Worm (Caenorhabditis elegans) whole organism, midembryonic: ENCODE data around the gene decr-1.3.
A peak's percentile ranks its signal among the peaks of the same experiment; 100 is the strongest.

ENCODE experiments used
- cog-1 ChIP-seq: sonication (generic microtip); optimal IDR thresholded peaks from 2 replicates; lab custom pipeline; 2016; ENCODE audit warnings: missing genetic modification characterization, missing compliant biosample characterization
- flt-1 ChIP-seq: fragments of 200-800 bp; sonication (Bioruptor generic); IDR thresholded peaks from 2 replicates; pipeline ENCODE4 v1.3.6; 2022; ENCODE audit warnings: missing genetic modification characterization, missing compliant biosample characterization
- klf-2 ChIP-seq: fragments of 200-800 bp; sonication (Bioruptor generic); conservative IDR thresholded peaks from 2 replicates; pipeline ENCODE4 v1.3.6; 2022; ENCODE audit warnings: missing genetic modification reagents, missing genetic modification characterization, missing compliant biosample characterization
- ref-1 ChIP-seq: fragments of 200-800 bp; sonication (Bioruptor generic); conservative IDR thresholded peaks from 2 replicates; pipeline ENCODE4 v1.3.6; 2022; ENCODE audit warnings: missing genetic modification reagents, missing genetic modification characterization, missing compliant biosample characterization
- tab-1 ChIP-seq: fragments of 200-800 bp; sonication (Bioruptor generic); IDR thresholded peaks from 2 replicates; pipeline ENCODE4 v1.3.6; 2022; ENCODE audit warnings: missing genetic modification characterization, missing compliant biosample characterization
- ztf-23 ChIP-seq: fragments of 200-800 bp; sonication (Bioruptor generic); IDR thresholded peaks from 2 replicates; pipeline ENCODE4 v1.3.6; 2022; ENCODE audit warnings: missing genetic modification reagents, missing genetic modification characterization, missing compliant biosample characterization

- TF ChIP-seq ref-1 (GFP tag; lab: Robert Waterston, UW) (no peak), flt-1 (GFP tag; lab: Robert Waterston, UW) (no peak), ztf-23 (GFP tag; lab: Robert Waterston, UW) (no peak), tab-1 (0 out of 2 replicates have a peak, but pooled peaks have one; percentile 14), klf-2 (peak; percentile 19; the same call in 1 of the 2 replicates), cog-1 (tag; lab: Kevin White, UChicago) (no peak)
Measured at ce11 chrII:8126132-8126531, 47.2 kb downstream of the decr-1.3 start.
